Worm (Caenorhabditis elegans): ENCODE results near the gene vrk-1.

DNA sequence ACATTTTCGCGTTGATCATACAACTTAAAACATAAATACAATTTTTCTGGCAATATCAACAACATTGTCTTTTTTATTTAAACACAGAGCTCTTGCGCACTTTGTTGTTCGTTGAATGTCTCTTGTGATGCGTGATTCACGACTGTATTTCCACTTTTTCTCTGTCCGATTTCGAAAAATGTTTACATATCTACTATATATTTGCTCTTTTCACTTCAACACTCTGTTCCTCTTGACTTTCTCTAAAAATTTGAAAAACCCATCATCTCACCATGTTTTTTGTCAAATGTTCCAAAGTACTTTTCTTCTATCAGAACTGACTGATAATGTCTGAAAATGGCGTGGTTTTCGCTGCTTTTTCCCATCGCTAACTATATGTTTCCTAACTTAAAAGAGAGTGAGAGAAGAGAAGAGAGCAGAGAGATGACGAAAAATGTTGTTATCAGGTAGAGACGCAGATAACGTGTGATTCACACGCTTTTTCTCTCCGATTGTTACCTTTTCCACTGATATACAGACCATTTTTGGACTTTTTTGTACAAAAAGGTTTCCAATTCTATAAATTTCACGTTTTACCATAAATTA is 9.7 kb upstream of the vrk-1 start:
- TF ChIP-seq him-1 (tag; optimal IDR thresholded peaks at IDR 0.05) = no peak
- TF ChIP-seq dao-5 (tag; optimal IDR thresholded peaks at IDR 0.05) = no peak
- no peak for TF ChIP-seq W03F9.2 (tag; optimal IDR thresholded peaks at IDR 0.05)

Data from whole organism, L4/young adult.